Fruit fly (Drosophila melanogaster) whole organism, prepupa: ENCODE results near the gene CG33995.

Source experiments
- CG10631 ChIP-seq: fragments of 200-800 bp; sonication (Bioruptor generic); optimal IDR thresholded peaks from 2 replicates; lab custom pipeline; 2016; ENCODE audit warnings: missing biosample characterization, missing genetic modification characterization
- CG11294 ChIP-seq: fragments of 200-800 bp; sonication (Bioruptor generic); IDR thresholded peaks from 2 replicates; pipeline ENCODE4 v1.3.6; 2022; ENCODE audit warnings: missing biosample characterization, missing genetic modification characterization
- CG15336 ChIP-seq: fragments of 200-800 bp; sonication (Bioruptor generic); IDR thresholded peaks from 2 replicates; pipeline ENCODE4 v1.3.6; 2022; ENCODE audit warnings: missing biosample characterization, missing genetic modification characterization
- CG1621 ChIP-seq: fragments of 200-800 bp; sonication (Bioruptor generic); optimal IDR thresholded peaks from 3 replicates; lab custom pipeline; 2018; ENCODE audit warnings: missing biosample characterization, mild to moderate bottlenecking, missing genetic modification characterization
- CG16779 ChIP-seq: fragments of 200-800 bp; sonication (Bioruptor generic); optimal IDR thresholded peaks from 3 replicates; lab custom pipeline; 2017; ENCODE audit warnings: missing biosample characterization, mild to moderate bottlenecking, missing genetic modification characterization
- CG3032 ChIP-seq: fragments of 200-800 bp; optimal IDR thresholded peaks from 2 replicates; lab custom pipeline; 2019; ENCODE audit warnings: missing biosample characterization, mild to moderate bottlenecking, missing genetic modification characterization, moderate library complexity
- CG31627 ChIP-seq: fragments of 200-800 bp; sonication (Bioruptor generic); optimal IDR thresholded peaks from 3 replicates; lab custom pipeline; 2016; ENCODE audit warnings: missing biosample characterization, missing genetic modification characterization
- CG32006 ChIP-seq: fragments of 200-800 bp; sonication (Bioruptor generic); optimal IDR thresholded peaks from 3 replicates; lab custom pipeline; 2017; ENCODE audit warnings: missing biosample characterization, mild to moderate bottlenecking, missing genetic modification characterization
- CG34406 ChIP-seq: fragments of 200-800 bp; sonication (Bioruptor generic); optimal IDR thresholded peaks from 3 replicates; lab custom pipeline; 2016; ENCODE audit warnings: missing biosample characterization, missing genetic modification characterization
- CG4318 ChIP-seq: fragments of 200-800 bp; sonication (Bioruptor generic); optimal IDR thresholded peaks from 3 replicates; lab custom pipeline; 2017; ENCODE audit warnings: missing biosample characterization, mild to moderate bottlenecking, missing genetic modification characterization
- CG6163 ChIP-seq: fragments of 200-800 bp; sonication (Bioruptor generic); IDR thresholded peaks from 3 replicates; pipeline ENCODE4 v1.3.6; 2022; ENCODE audit warnings: missing biosample characterization, missing genetic modification characterization
- CG6276 ChIP-seq: fragments of 200-800 bp; sonication (Bioruptor generic); optimal IDR thresholded peaks from 2 replicates; lab custom pipeline; 2017; ENCODE audit warnings: missing biosample characterization, mild to moderate bottlenecking, missing genetic modification characterization
- CG6792 ChIP-seq: fragments of 200-800 bp; sonication (Bioruptor generic); optimal IDR thresholded peaks from 3 replicates; lab custom pipeline; 2016; ENCODE audit warnings: missing biosample characterization, missing genetic modification characterization
- CG6854 ChIP-seq: fragments of 200-800 bp; sonication (Bioruptor generic); optimal IDR thresholded peaks from 2 replicates; lab custom pipeline; 2017; ENCODE audit warnings: missing biosample characterization, mild to moderate bottlenecking, missing genetic modification characterization
- CG7368 ChIP-seq: fragments of 200-800 bp; sonication (Bioruptor generic); optimal IDR thresholded peaks from 3 replicates; lab custom pipeline; 2016; ENCODE audit warnings: missing biosample characterization, missing genetic modification characterization
- CG8119 ChIP-seq: fragments of 200-800 bp; sonication (Bioruptor generic); IDR thresholded peaks from 3 replicates; pipeline ENCODE4 v1.3.6; 2022; ENCODE audit warnings: missing biosample characterization, missing genetic modification characterization
- CG8319 ChIP-seq: fragments of 200-800 bp; sonication (Bioruptor generic); optimal IDR thresholded peaks from 3 replicates; lab custom pipeline; 2016; ENCODE audit warnings: missing biosample characterization, missing genetic modification characterization
- CG9139 ChIP-seq: fragments of 200-800 bp; sonication (Bioruptor generic); optimal IDR thresholded peaks from 3 replicates; lab custom pipeline; 2017; ENCODE audit warnings: missing biosample characterization, mild to moderate bottlenecking, missing genetic modification characterization
- Eip75B ChIP-seq: fragments of 200-800 bp; sonication (Bioruptor generic); optimal IDR thresholded peaks from 3 replicates; lab custom pipeline; 2016; ENCODE audit warnings: missing biosample characterization, missing genetic modification characterization
- Eip78C ChIP-seq: fragments of 200-800 bp; sonication (Bioruptor generic); peaks from one replicate; lab custom pipeline; 2016; ENCODE audit warnings: missing biosample characterization, missing genetic modification characterization
- Eip93F ChIP-seq: fragments of 200-800 bp; sonication (Bioruptor generic); optimal IDR thresholded peaks from 2 replicates; lab custom pipeline; 2016; ENCODE audit warnings: missing biosample characterization, mild to moderate bottlenecking, missing genetic modification characterization
- Ets21C ChIP-seq: fragments of 200-800 bp; sonication (Bioruptor generic); optimal IDR thresholded peaks from 3 replicates; lab custom pipeline; 2016; ENCODE audit warnings: missing biosample characterization, missing genetic modification characterization
- Ets96B ChIP-seq: fragments of 200-800 bp; optimal IDR thresholded peaks from 2 replicates; lab custom pipeline; 2019; ENCODE audit warnings: missing biosample characterization, mild to moderate bottlenecking, missing genetic modification characterization, moderate library complexity
- Gug ChIP-seq: fragments of 200-800 bp; sonication (Bioruptor generic); IDR thresholded peaks from 2 replicates; pipeline ENCODE4 v1.3.6; 2022; ENCODE audit warnings: missing biosample characterization, missing genetic modification characterization
- Hr38 ChIP-seq: sonication (Bioruptor generic); optimal IDR thresholded peaks from 2 replicates; lab custom pipeline; 2016; ENCODE audit warnings: missing biosample characterization, missing genetic modification characterization
- Hr39 ChIP-seq: fragments of 200-800 bp; sonication (Bioruptor generic); optimal IDR thresholded peaks from 2 replicates; lab custom pipeline; 2016; ENCODE audit warnings: missing biosample characterization, missing genetic modification characterization
- Hr4 ChIP-seq: fragments of 200-800 bp; sonication (Bioruptor generic); optimal IDR thresholded peaks from 3 replicates; lab custom pipeline; 2016; ENCODE audit warnings: missing biosample characterization, missing genetic modification characterization
- Met ChIP-seq: fragments of 200-800 bp; sonication (Bioruptor generic); optimal IDR thresholded peaks from 3 replicates; lab custom pipeline; 2016; ENCODE audit warnings: missing biosample characterization, missing genetic modification characterization
- OdsH ChIP-seq: fragments of 200-800 bp; sonication (Bioruptor generic); optimal IDR thresholded peaks from 3 replicates; lab custom pipeline; 2016; ENCODE audit warnings: missing biosample characterization, missing genetic modification characterization
- Smox ChIP-seq: fragments of 200-800 bp; sonication (Bioruptor generic); optimal IDR thresholded peaks from 3 replicates; lab custom pipeline; 2016; ENCODE audit warnings: missing biosample characterization, missing genetic modification characterization
- Sox14 ChIP-seq: fragments of 200-800 bp; sonication (Bioruptor generic); optimal IDR thresholded peaks from 3 replicates; lab custom pipeline; 2016; ENCODE audit warnings: missing biosample characterization, missing genetic modification characterization
- Sox15 ChIP-seq: fragments of 200-800 bp; sonication (Bioruptor generic); optimal IDR thresholded peaks from 3 replicates; lab custom pipeline; 2016; ENCODE audit warnings: missing biosample characterization, missing genetic modification characterization
- cyc ChIP-seq: fragments of 200-800 bp; sonication (Bioruptor generic); optimal IDR thresholded peaks from 3 replicates; lab custom pipeline; 2016; ENCODE audit warnings: missing biosample characterization, missing genetic modification characterization
- dsx ChIP-seq: fragments of 200-800 bp; optimal IDR thresholded peaks from 3 replicates; lab custom pipeline; 2019; ENCODE audit warnings: missing biosample characterization, mild to moderate bottlenecking, missing genetic modification characterization, moderate library complexity; ENCODE audit not compliant: poor library complexity, severe bottlenecking
- eg ChIP-seq: fragments of 200-800 bp; sonication (Bioruptor generic); IDR thresholded peaks from 3 replicates; pipeline ENCODE4 v1.3.6; 2022; ENCODE audit warnings: missing biosample characterization, missing genetic modification characterization
- esn ChIP-seq: fragments of 200-800 bp; sonication (Bioruptor generic); optimal IDR thresholded peaks from 2 replicates; lab custom pipeline; 2016; ENCODE audit warnings: missing biosample characterization, mild to moderate bottlenecking, missing genetic modification characterization, moderate library complexity
- fd85E ChIP-seq: fragments of 200-800 bp; sonication (Bioruptor generic); optimal IDR thresholded peaks from 3 replicates; lab custom pipeline; 2016; ENCODE audit warnings: missing biosample characterization, missing genetic modification characterization
- lz ChIP-seq: fragments of 200-800 bp; sonication (Bioruptor generic); optimal IDR thresholded peaks from 3 replicates; lab custom pipeline; 2016; ENCODE audit warnings: missing biosample characterization, missing genetic modification characterization
- net ChIP-seq: fragments of 200-800 bp; sonication (Bioruptor generic); optimal IDR thresholded peaks from 3 replicates; lab custom pipeline; 2016; ENCODE audit warnings: missing biosample characterization, missing genetic modification characterization
- pdm3 ChIP-seq: fragments of 200-800 bp; sonication (Bioruptor generic); optimal IDR thresholded peaks from 3 replicates; lab custom pipeline; 2016; ENCODE audit warnings: missing biosample characterization, missing genetic modification characterization
- salr ChIP-seq, 2 experiments: fragments of 200-800 bp; sonication (Bioruptor generic); optimal IDR thresholded peaks; 3 replicates each; lab custom pipeline; 2016 to 2018; ENCODE audit warnings: missing biosample characterization in 2 of 2, missing genetic modification characterization in 2 of 2, mild to moderate bottlenecking in 1 of 2
- spab ChIP-seq: fragments of 200-800 bp; sonication (Bioruptor generic); optimal IDR thresholded peaks from 2 replicates; lab custom pipeline; 2017; ENCODE audit warnings: missing biosample characterization, mild to moderate bottlenecking, missing genetic modification characterization, missing genetic modification reagents
- ss ChIP-seq, 2 experiments: fragments of 200-800 bp; sonication (Bioruptor generic); optimal IDR thresholded peaks; 2 replicates in 1 of 2; 3 replicates in 1 of 2; lab custom pipeline; 2017 to 2018; ENCODE audit warnings: mild to moderate bottlenecking in 2 of 2, missing biosample characterization in 2 of 2, missing genetic modification characterization in 2 of 2, moderate library complexity in 1 of 2
- svp ChIP-seq: fragments of 200-800 bp; sonication (Bioruptor generic); peaks from one replicate; lab custom pipeline; 2016; ENCODE audit warnings: missing biosample characterization, missing genetic modification characterization
- topi ChIP-seq: fragments of 200-800 bp; sonication (Bioruptor generic); optimal IDR thresholded peaks from 3 replicates; lab custom pipeline; 2016; ENCODE audit warnings: missing biosample characterization, missing genetic modification characterization
- vri ChIP-seq: fragments of 200-800 bp; sonication (Bioruptor generic); optimal IDR thresholded peaks from 3 replicates; lab custom pipeline; 2016; ENCODE audit warnings: missing biosample characterization, mild to moderate bottlenecking, missing genetic modification characterization

The CG33995 gene

dm6 chr2L:5059645-5060254 is 16.7 kb downstream of the CG33995 start, which contains the start of gene Rpn11 (continued):
- peak; percentile 54 for TF ChIP-seq CG3032 (tag; lab: Kevin White, UChicago)
- 0 out of 2 replicates have a peak, but pooled peaks have one; percentile 12 for TF ChIP-seq Gug
- no peak for TF ChIP-seq CG1621
- TF ChIP-seq CG11294 (GFP tag; lab: Robert Waterston, UW), result no peak
- no peak for TF ChIP-seq CG16779 (tag; lab: Kevin White, UChicago)
- TF ChIP-seq OdsH, result peak; percentile 49
- no peak for TF ChIP-seq salr (GFP tag; optimal IDR thresholded peaks at IDR 0.05; lab: Kevin White, UChicago)
- no peak for TF ChIP-seq CG8119 (GFP tag; lab: Robert Waterston, UW)
- no peak for TF ChIP-seq pdm3 (GFP tag; lab: Kevin White, UChicago)
- TF ChIP-seq CG6854, result no peak
- TF ChIP-seq Hr39 (GFP tag; lab: Kevin White, UChicago), result peak; percentile 45
- no peak for TF ChIP-seq vri
- no peak for TF ChIP-seq spab
- peak; percentile 46 for TF ChIP-seq CG32006
- TF ChIP-seq ss (GFP tag; optimal IDR thresholded peaks at IDR 0.05; lab: Kevin White, UChicago), result peak in 1 of 2 experiments; percentile 21
- peak; percentile 68 for TF ChIP-seq esn (GFP tag; lab: Kevin White, UChicago)
- peak; percentile 36; the same call in 1 of the 3 replicates for TF ChIP-seq eg (GFP tag; lab: Robert Waterston, UW)
- 0 out of 2 replicates have a peak, but pooled peaks have one; percentile 19 for TF ChIP-seq CG15336
- peak; percentile 74 for TF ChIP-seq Sox14 (GFP tag; lab: Kevin White, UChicago)
- TF ChIP-seq dsx (GFP tag; lab: Kevin White, UChicago), result peak; percentile 45
- TF ChIP-seq Sox15, result peak; percentile 19
- TF ChIP-seq Met, result no peak
- peak; percentile 55 for TF ChIP-seq topi (GFP tag; lab: Kevin White, UChicago)
- TF ChIP-seq CG31627, result peak; percentile 35
- no peak for TF ChIP-seq CG6276 (GFP tag; lab: Kevin White, UChicago)
- peak; percentile 54 for TF ChIP-seq Hr4 (GFP tag; lab: Kevin White, UChicago)
- TF ChIP-seq Smox (GFP tag; lab: Kevin White, UChicago), result no peak
- no peak for TF ChIP-seq CG4318
- no peak for TF ChIP-seq CG7368 (GFP tag; lab: Kevin White, UChicago)

- TF ChIP-seq eg (GFP tag; lab: Robert Waterston, UW), result no peak
- TF ChIP-seq Eip93F (GFP tag; lab: Kevin White, UChicago), result no peak
- TF ChIP-seq Eip75B (GFP tag; lab: Kevin White, UChicago), result no peak
- no peak for TF ChIP-seq spab
- 0 out of 3 replicates have a peak, but pooled peaks have one; percentile 8 for TF ChIP-seq CG6163 (GFP tag; lab: Robert Waterston, UW)
- no peak for TF ChIP-seq topi (GFP tag; lab: Kevin White, UChicago)
- TF ChIP-seq CG3032 (tag; lab: Kevin White, UChicago), result no peak
- TF ChIP-seq Smox (GFP tag; lab: Kevin White, UChicago), result no peak
- no peak for TF ChIP-seq CG9139 (GFP tag; lab: Kevin White, UChicago)
Observed at dm6 chr2L:5060515-5060914, 17.4 kb downstream of the CG33995 start, which contains the start of gene qtc. TSS of gene qtc (plus strand) at chr2L:5060815.

dm6 chr2L:5060952-5061478 is 17.9 kb downstream of the CG33995 start:
- TF ChIP-seq Ets96B (no peak), Ets21C (GFP tag; lab: Kevin White, UChicago) (no peak), cyc (GFP tag; lab: Kevin White, UChicago) (peak; percentile 5), ss (GFP tag; optimal IDR thresholded peaks at IDR 0.05; lab: Kevin White, UChicago) (no peak), Eip93F (GFP tag; lab: Kevin White, UChicago) (no peak), CG8319 (GFP tag; lab: Kevin White, UChicago) (no peak), svp (GFP tag; lab: Kevin White, UChicago) (peak; percentile 74), esn (GFP tag; lab: Kevin White, UChicago) (peak; percentile 73), eg (GFP tag; lab: Robert Waterston, UW) (peak; percentile 49; the same call in 1 of the 3 replicates), CG34406 (no peak), fd85E (GFP tag; lab: Kevin White, UChicago) (no peak), CG31627 (peak; percentile 41), lz (GFP tag; lab: Kevin White, UChicago) (peak; percentile 54), Eip78C (peak; percentile 58), net (GFP tag; lab: Kevin White, UChicago) (no peak), CG15336 (0 out of 2 replicates have a peak, but pooled peaks have one; percentile 21), Hr38 (GFP tag; lab: Kevin White, UChicago) (no peak), Sox14 (GFP tag; lab: Kevin White, UChicago) (peak; percentile 11), vri (peak; percentile 76), Hr4 (GFP tag; lab: Kevin White, UChicago) (peak; percentile 14), OdsH (no peak), CG10631 (no peak), CG6792 (GFP tag; lab: Kevin White, UChicago) (peak; percentile 13), CG4318 (no peak), Hr39 (GFP tag; lab: Kevin White, UChicago) (peak; percentile 44)
